Fruit fly (Drosophila melanogaster): Measurements from ENCODE around the gene CG31464.
A peak's percentile ranks its signal among the peaks of the same experiment; 100 is the strongest.

CG31464 gene

DNA sequence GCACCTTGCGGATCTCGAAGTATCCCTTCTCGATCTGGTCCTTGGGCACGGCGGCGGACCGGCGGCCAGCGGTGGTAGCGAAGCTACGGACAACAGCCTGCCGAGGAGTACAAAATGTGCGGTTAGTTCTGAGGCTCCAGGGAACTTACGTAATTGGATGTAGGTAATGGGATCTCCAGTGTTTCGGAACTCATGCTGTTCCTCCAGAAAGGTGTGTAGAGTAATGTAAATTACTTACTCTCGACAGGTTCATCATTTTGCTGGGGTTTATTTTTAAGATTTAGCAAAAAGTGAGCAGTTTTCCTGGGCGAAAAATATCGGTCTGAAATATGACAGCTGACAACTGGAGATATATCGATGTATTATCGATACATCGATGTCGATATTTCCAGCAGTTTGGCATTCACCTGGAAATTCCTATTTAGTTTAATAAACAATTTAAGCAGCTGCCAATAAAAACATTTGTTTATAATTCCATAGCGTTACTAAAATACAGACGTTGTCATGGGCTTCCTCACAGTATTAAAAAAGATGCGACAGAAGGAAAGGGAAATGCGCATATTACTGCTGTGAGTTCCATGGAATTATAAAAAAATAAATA, 49.7 kb downstream of the CG31464 start, which contains the start of the genes COX7A and Arl2 (continued):
- TF ChIP-seq CG6765 (GFP tag; optimal IDR thresholded peaks at IDR 0.05), result no peak
- 0 out of 2 replicates have a peak, but pooled peaks have one; percentile 10 for TF ChIP-seq onecut (GFP tag; IDR thresholded peaks at IDR 0.05)
- TF ChIP-seq stwl (tag; optimal IDR thresholded peaks at IDR 0.05), result peak; percentile 61
- no peak for TF ChIP-seq Bdp1 (GFP tag; optimal IDR thresholded peaks at IDR 0.05)
- peak; percentile 94 for TF ChIP-seq CG6791 (GFP tag; IDR thresholded peaks at IDR 0.05; ENCODE audit: partially characterized antibody)
- TF ChIP-seq tna (GFP tag; IDR thresholded peaks at IDR 0.05; ENCODE audit: partially characterized antibody), result peak; percentile 91
- TF ChIP-seq MESR4 (GFP tag; optimal IDR thresholded peaks at IDR 0.05), result peak; percentile 98
- TF ChIP-seq phol (tag; optimal IDR thresholded peaks at IDR 0.05), result peak; percentile 27
- peak; percentile 27; the same call in 1 of the 3 replicates for TF ChIP-seq jigr1 (GFP tag; IDR thresholded peaks at IDR 0.05)
- peak; percentile 78 for TF ChIP-seq Sry-δ (GFP tag; optimal IDR thresholded peaks at IDR 0.05)
- TF ChIP-seq Pdp1 (GFP tag; optimal IDR thresholded peaks at IDR 0.05), result peak in 1 of 2 experiments; percentile 95
- peak; percentile 95 for TF ChIP-seq zen2 (GFP tag; IDR thresholded peaks at IDR 0.05; ENCODE audit: partially characterized antibody)
- TF ChIP-seq vnd (GFP tag; IDR thresholded peaks at IDR 0.05; ENCODE audit: partially characterized antibody), result peak; percentile 92
- TF ChIP-seq CG3847 (GFP tag; IDR thresholded peaks at IDR 0.05), result no peak
- TF ChIP-seq inv (GFP tag; IDR thresholded peaks at IDR 0.05; ENCODE audit: partially characterized antibody), result peak; percentile 90
- peak; percentile 96 for TF ChIP-seq ato (GFP tag; IDR thresholded peaks at IDR 0.05; ENCODE audit: partially characterized antibody)
- TF ChIP-seq lilli (GFP tag; optimal IDR thresholded peaks at IDR 0.05), result peak; percentile 20
- TF ChIP-seq Opbp (GFP tag; IDR thresholded peaks at IDR 0.05; ENCODE audit: partially characterized antibody), result peak; percentile 98
- peak; percentile 81 for TF ChIP-seq Med (GFP tag)
- no peak for TF ChIP-seq CG5953 (GFP tag; IDR thresholded peaks at IDR 0.05)
- TF ChIP-seq Spps (tag; optimal IDR thresholded peaks at IDR 0.05), result no peak
- peak; percentile 95 for TF ChIP-seq Dref (GFP tag; IDR thresholded peaks at IDR 0.05)
- TF ChIP-seq nmo (GFP tag; optimal IDR thresholded peaks at IDR 0.05), result peak; percentile 27
- peak; percentile 17 for TF ChIP-seq CG12391 (tag; optimal IDR thresholded peaks at IDR 0.05)
- peak; percentile 23 for TF ChIP-seq nom (GFP tag; optimal IDR thresholded peaks at IDR 0.05)
- peak; percentile 30 for TF ChIP-seq Sin3A (optimal IDR thresholded peaks at IDR 0.05)
- TF ChIP-seq HLH4C (GFP tag; IDR thresholded peaks at IDR 0.05; ENCODE audit: partially characterized antibody), result peak; percentile 90
- TF ChIP-seq CG12769 (tag; optimal IDR thresholded peaks at IDR 0.05), result no peak
- TF ChIP-seq CG17829 (tag; optimal IDR thresholded peaks at IDR 0.05), result peak; percentile 22
- no peak for TF ChIP-seq CG9876 (GFP tag; optimal IDR thresholded peaks at IDR 0.05)
- TF ChIP-seq jumu (GFP tag; optimal IDR thresholded peaks at IDR 0.05), result no peak
- peak; percentile 90 for TF ChIP-seq CG7963 (GFP tag; IDR thresholded peaks at IDR 0.05; ENCODE audit: partially characterized antibody)
- no peak for TF ChIP-seq Neu2 (GFP tag; optimal IDR thresholded peaks at IDR 0.05; ENCODE audit: borderline replicate concordance)
- TF ChIP-seq Camta (GFP tag; optimal IDR thresholded peaks at IDR 0.05), result no peak
- TF ChIP-seq CG31365 (tag; optimal IDR thresholded peaks at IDR 0.05), result peak; percentile 8
- TF ChIP-seq chinmo (GFP tag; IDR thresholded peaks at IDR 0.05; ENCODE audit: partially characterized antibody), result peak; percentile 83; the same call in 3 of the 4 replicates
- peak; percentile 16 for TF ChIP-seq Fer1 (GFP tag; optimal IDR thresholded peaks at IDR 0.05)
- TF ChIP-seq gfzf (GFP tag; optimal IDR thresholded peaks at IDR 0.05), result peak; percentile 42
- TF ChIP-seq HmgZ (tag; optimal IDR thresholded peaks at IDR 0.05), result peak; percentile 65
- no peak for TF ChIP-seq run (tag; optimal IDR thresholded peaks at IDR 0.05)
- TF ChIP-seq sens (GFP tag), result peak; percentile 68
- peak; percentile 43; the same call in 2 of the 3 replicates for TF ChIP-seq row (GFP tag; IDR thresholded peaks at IDR 0.05)
- TF ChIP-seq YL-1 (GFP tag; optimal IDR thresholded peaks at IDR 0.05), result peak; percentile 96
- peak; percentile 37 for TF ChIP-seq CG17385 (GFP tag; optimal IDR thresholded peaks at IDR 0.05)
- TF ChIP-seq Dp (GFP tag; optimal IDR thresholded peaks at IDR 0.05), result peak; percentile 45
- peak; percentile 17 for TF ChIP-seq CG10431 (GFP tag; optimal IDR thresholded peaks at IDR 0.05)
- peak; percentile 23 for TF ChIP-seq dm (GFP tag; optimal IDR thresholded peaks at IDR 0.05)
- TF ChIP-seq CG2116 (GFP tag; optimal IDR thresholded peaks at IDR 0.05), result peak; percentile 65
